Worm (Caenorhabditis elegans): ENCODE measurements around the gene hda-2.

The hda-2 gene

DNA sequence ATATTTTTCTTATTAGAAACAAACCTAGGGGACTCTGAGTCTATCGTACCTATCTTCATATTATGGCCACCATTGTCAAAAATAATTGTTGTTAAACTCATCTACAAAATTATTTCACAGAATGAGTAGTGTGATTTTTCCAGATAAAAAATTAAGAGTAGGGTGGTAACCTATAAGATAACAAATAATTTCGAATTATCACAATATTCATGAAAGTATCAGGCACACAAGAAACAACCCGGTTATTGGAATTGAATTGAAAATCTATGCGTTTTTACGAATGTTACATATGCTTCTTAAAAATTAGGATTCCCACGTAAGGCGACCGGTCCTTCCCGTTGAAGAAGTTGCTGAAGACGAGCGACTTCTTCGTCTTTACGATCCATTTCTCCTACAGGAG is 14.9 kb upstream of the hda-2 start, which contains the start of gene arp-6:
Gene arp-6 (minus strand): TSS at position 101 of the 400 bp plus-strand sequence.
- no peak for TF ChIP-seq F49E8.2 (tag; optimal IDR thresholded peaks at IDR 0.05; ENCODE audit: insufficient read depth)
- TF ChIP-seq nhr-80 (tag; optimal IDR thresholded peaks at IDR 0.05), result no peak
- TF ChIP-seq dpl-1 (GFP tag; optimal IDR thresholded peaks at IDR 0.05), result no peak
- no peak for TF ChIP-seq lin-26 (GFP tag; IDR thresholded peaks at IDR 0.05)
- no peak for TF ChIP-seq rec-8 (tag; optimal IDR thresholded peaks at IDR 0.05)
- TF ChIP-seq bed-1 (GFP tag; IDR thresholded peaks at IDR 0.05), result no peak
- TF ChIP-seq die-1 (tag; optimal IDR thresholded peaks at IDR 0.05), result no peak
- no peak for TF ChIP-seq F33H1.4 (GFP tag; IDR thresholded peaks at IDR 0.05)
- no peak for TF ChIP-seq ceh-91 (GFP tag; IDR thresholded peaks at IDR 0.05)
- TF ChIP-seq ceh-27 (GFP tag; optimal IDR thresholded peaks at IDR 0.05), result no peak
- no peak for TF ChIP-seq aptf-2 (GFP tag; conservative IDR thresholded peaks at IDR 0.05)
- TF ChIP-seq ztf-28 (GFP tag; IDR thresholded peaks at IDR 0.05), result no peak
- TF ChIP-seq bed-2 (GFP tag; IDR thresholded peaks at IDR 0.05), result no peak
- no peak for TF ChIP-seq ZK185.1 (tag; optimal IDR thresholded peaks at IDR 0.05; ENCODE audit: poor library complexity, severe bottlenecking)
- TF ChIP-seq ceh-79 (tag; optimal IDR thresholded peaks at IDR 0.05), result no peak
- no peak for TF ChIP-seq ceh-100 (GFP tag; IDR thresholded peaks at IDR 0.05)
- no peak for TF ChIP-seq ztf-18 (tag; optimal IDR thresholded peaks at IDR 0.05)

DNA sequence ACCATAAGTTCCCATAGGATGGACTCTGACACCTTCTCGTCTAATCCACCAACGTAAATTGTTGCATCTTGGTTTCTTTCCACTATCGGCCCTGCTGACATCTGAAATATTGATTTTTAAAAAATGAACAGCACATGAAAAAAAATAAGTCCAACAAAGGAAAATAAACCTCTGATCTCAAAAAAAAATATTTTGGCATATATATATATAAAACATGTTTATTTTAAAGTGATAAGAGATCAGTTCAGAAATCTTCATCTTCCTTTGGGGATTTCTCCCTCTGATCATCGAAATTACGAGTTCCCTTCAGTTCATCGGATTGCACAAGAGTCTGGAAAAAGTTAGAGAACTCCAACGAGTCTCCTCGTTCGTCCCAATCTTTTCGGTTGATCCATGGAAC is 13.3 kb upstream of the hda-2 start, which contains the start of gene sap-49:
Gene sap-49 (minus strand): TSS at position 101 of the 400 bp plus-strand sequence.
- TF ChIP-seq him-1 (tag; optimal IDR thresholded peaks at IDR 0.05), result no peak
- no peak for TF ChIP-seq T07F8.4 (tag; optimal IDR thresholded peaks at IDR 0.05)
- no peak for TF ChIP-seq lir-1 (GFP tag; conservative IDR thresholded peaks at IDR 0.05)
- no peak for TF ChIP-seq attf-3 (GFP tag; conservative IDR thresholded peaks at IDR 0.05)
- no peak for TF ChIP-seq snpc-1.3 (tag; optimal IDR thresholded peaks at IDR 0.05; ENCODE audit: insufficient read depth)

DNA sequence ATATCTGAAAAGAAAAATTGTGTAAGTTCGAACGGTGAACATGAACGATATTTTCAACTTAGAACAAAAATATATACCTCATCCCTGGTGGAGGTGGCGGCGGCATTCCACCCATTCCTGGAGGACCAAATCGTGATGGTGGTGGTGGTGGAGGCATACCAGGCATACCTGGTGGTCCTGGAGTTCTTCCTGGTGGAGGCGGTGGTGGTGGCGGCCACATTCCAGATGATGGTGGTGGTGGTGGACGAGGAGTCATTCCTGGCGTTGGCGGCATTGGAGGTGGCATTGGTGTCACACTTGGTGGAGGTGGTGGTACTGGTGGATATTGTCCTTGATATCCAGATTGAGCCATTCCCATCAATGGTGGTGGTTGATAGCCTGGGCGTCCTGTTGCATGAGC is 12.3 kb upstream of the hda-2 start:
- TF ChIP-seq hlh-12 (tag; optimal IDR thresholded peaks at IDR 0.05) (no peak), ztf-6 (GFP tag; IDR thresholded peaks at IDR 0.05) (no peak), egrh-3 (GFP tag; IDR thresholded peaks at IDR 0.05) (peak; percentile 7; the same call in 1 of the 2 replicates), ceh-40 (GFP tag; IDR thresholded peaks at IDR 0.05) (no peak), zfh-2 (GFP tag; conservative IDR thresholded peaks at IDR 0.05) (peak; percentile 74), dpl-1 (GFP tag; optimal IDR thresholded peaks at IDR 0.05) (no peak), zim-3 (tag; optimal IDR thresholded peaks at IDR 0.05) (peak; percentile 7)

DNA sequence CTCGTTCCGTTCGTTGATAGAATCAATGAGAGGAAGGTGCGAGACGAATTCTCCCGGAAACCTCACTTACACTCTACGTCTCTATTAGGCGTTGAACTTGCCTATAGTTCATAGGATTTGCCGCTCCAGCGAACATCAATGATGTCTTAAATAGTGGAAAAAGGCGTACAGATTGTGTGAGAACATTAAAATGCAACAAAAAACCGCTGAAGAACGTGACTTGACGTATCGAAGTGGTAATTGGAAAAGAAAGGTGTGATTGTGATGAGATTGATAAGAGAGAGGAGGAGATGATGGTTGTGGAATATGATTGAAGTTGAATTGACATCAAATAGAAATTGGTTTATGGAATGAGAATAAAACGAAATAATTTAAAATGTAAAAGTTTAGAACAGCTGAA is 11.6 kb upstream of the hda-2 start:
- TF ChIP-seq atf-7 (tag; optimal IDR thresholded peaks at IDR 0.05) (peak; percentile 30), tbp1 (GFP tag; optimal IDR thresholded peaks at IDR 0.05) (peak; percentile 18), lin-54 (GFP tag; optimal IDR thresholded peaks at IDR 0.05) (peak; percentile 18), bed-1 (GFP tag; IDR thresholded peaks at IDR 0.05) (no peak), dpl-1 (GFP tag; optimal IDR thresholded peaks at IDR 0.05) (no peak), attf-3 (GFP tag; conservative IDR thresholded peaks at IDR 0.05) (no peak), cebp-1 (GFP tag; IDR thresholded peaks at IDR 0.05) (no peak), cebp-1 (tag; optimal IDR thresholded peaks at IDR 0.05) (peak; percentile 25), C17E4.6 (GFP tag; IDR thresholded peaks at IDR 0.05) (no peak), attf-5 (GFP tag; optimal IDR thresholded peaks at IDR 0.05) (peak; percentile 49), lin-40 (tag; optimal IDR thresholded peaks at IDR 0.05) (peak; percentile 12), B0336.3 (GFP tag; IDR thresholded peaks at IDR 0.05) (0 out of 2 replicates have a peak, but pooled peaks have one; percentile 48), cebp-2 (GFP tag; IDR thresholded peaks at IDR 0.05) (no peak), ceh-79 (tag; optimal IDR thresholded peaks at IDR 0.05) (no peak), nhr-80 (tag; optimal IDR thresholded peaks at IDR 0.05) (peak; percentile 82), nfyb-1 (GFP tag; IDR thresholded peaks at IDR 0.05) (no peak)

All from whole organism, young adult.